Fruit fly (Drosophila melanogaster) whole organism, prepupa: ENCODE results near the gene E23.
A peak's percentile ranks its signal among the peaks of the same experiment; 100 is the strongest.

Experiments
- CG11902 ChIP-seq: fragments of 200-800 bp; sonication (Bioruptor generic); optimal IDR thresholded peaks from 3 replicates; lab custom pipeline; 2016; ENCODE audit warnings: missing biosample characterization, missing genetic modification characterization
- CG34406 ChIP-seq: fragments of 200-800 bp; sonication (Bioruptor generic); optimal IDR thresholded peaks from 3 replicates; lab custom pipeline; 2016; ENCODE audit warnings: missing biosample characterization, missing genetic modification characterization
- CG8119 ChIP-seq: fragments of 200-800 bp; sonication (Bioruptor generic); IDR thresholded peaks from 3 replicates; pipeline ENCODE4 v1.3.6; 2022; ENCODE audit warnings: missing biosample characterization, missing genetic modification characterization
- CG9139 ChIP-seq: fragments of 200-800 bp; sonication (Bioruptor generic); optimal IDR thresholded peaks from 3 replicates; lab custom pipeline; 2017; ENCODE audit warnings: missing biosample characterization, mild to moderate bottlenecking, missing genetic modification characterization
- Ets96B ChIP-seq: fragments of 200-800 bp; optimal IDR thresholded peaks from 2 replicates; lab custom pipeline; 2019; ENCODE audit warnings: missing biosample characterization, mild to moderate bottlenecking, missing genetic modification characterization, moderate library complexity
- achi ChIP-seq: fragments of 200-800 bp; sonication (Bioruptor generic); optimal IDR thresholded peaks from 3 replicates; lab custom pipeline; 2016; ENCODE audit warnings: missing biosample characterization, missing genetic modification characterization
- fkh ChIP-seq: fragments of 200-800 bp; sonication (Bioruptor generic); optimal IDR thresholded peaks from 3 replicates; lab custom pipeline; 2017; ENCODE audit warnings: missing biosample characterization, mild to moderate bottlenecking, missing genetic modification characterization, moderate library complexity
- svp ChIP-seq: fragments of 200-800 bp; sonication (Bioruptor generic); peaks from one replicate; lab custom pipeline; 2016; ENCODE audit warnings: missing biosample characterization, missing genetic modification characterization

DNA sequence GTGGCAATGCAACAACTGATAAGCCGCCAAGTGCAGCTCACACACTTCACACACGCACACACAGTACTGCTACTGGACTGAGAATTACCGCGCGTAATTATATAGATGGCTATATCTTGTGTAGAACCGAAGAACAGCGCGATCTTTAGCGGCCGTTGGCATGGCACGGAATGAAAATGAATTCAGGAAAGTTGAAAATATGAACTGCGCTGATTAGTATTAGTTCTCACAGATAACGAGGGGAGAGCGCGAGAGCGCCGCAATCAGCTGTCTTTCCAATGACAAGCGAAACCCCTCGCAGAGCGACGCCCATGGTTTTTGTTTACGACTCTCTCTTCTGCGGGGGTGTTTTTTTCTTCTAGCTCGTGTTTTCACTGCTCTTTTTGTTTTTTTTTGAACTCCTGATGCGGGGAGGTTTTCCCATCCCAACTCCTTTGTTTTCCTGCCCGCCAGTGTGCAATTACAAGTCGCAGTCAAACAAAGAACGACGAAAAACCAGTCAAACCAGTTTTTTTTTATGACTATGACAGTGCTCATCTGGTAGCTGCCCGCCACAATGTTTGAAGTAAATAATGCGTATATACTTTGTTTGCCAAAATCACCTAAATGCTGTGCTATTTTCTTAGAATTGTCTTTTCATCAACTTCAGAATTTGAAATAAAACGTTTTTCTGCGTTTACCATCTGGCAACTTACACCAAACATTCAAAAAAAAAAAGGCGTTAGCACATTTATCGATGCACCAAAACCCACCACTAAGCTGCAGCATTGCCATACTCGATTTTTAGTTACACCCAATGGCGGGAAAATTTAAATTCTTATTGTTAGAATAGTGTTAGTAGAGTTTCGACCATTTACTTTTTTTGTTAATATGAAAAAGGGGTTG is 51.4 kb downstream of the E23 start, which contains the start of gene CG9663:
- TF ChIP-seq Ets96B (tag; lab: Kevin White, UChicago) (peak; percentile 70), CG34406 (peak; percentile 38), fkh (GFP tag; lab: Kevin White, UChicago) (peak; percentile 76), CG11902 (GFP tag; lab: Kevin White, UChicago) (peak; percentile 42), CG8119 (GFP tag; lab: Robert Waterston, UW) (peak; percentile 85), achi (GFP tag; lab: Kevin White, UChicago) (peak; percentile 73), svp (GFP tag; lab: Kevin White, UChicago) (peak; percentile 93), CG9139 (GFP tag; lab: Kevin White, UChicago) (peak; percentile 88)
